Fruit fly (Drosophila melanogaster) whole organism, embryonic: Measurements from ENCODE around the gene Rad60.

Experiments used
- Bteb2 ChIP-seq: fragments of 200-800 bp; sonication (Bioruptor generic); optimal IDR thresholded peaks from 2 replicates; lab custom pipeline; 2016; ENCODE audit warnings: missing biosample characterization, missing genetic modification characterization
- CG10959 ChIP-seq: fragments of 200-800 bp; sonication (Bioruptor generic); IDR thresholded peaks from 2 replicates; pipeline ENCODE4 v1.3.6; 2022; ENCODE audit warnings: missing biosample characterization, missing genetic modification characterization
- CG11456 ChIP-seq: fragments of 200-800 bp; sonication (Bioruptor generic); IDR thresholded peaks from 3 replicates; pipeline ENCODE4 v1.3.6; 2022; ENCODE audit warnings: missing biosample characterization, missing genetic modification characterization
- CG11504 ChIP-seq: fragments of 200-800 bp; sonication (Bioruptor generic); optimal IDR thresholded peaks from 3 replicates; lab custom pipeline; 2019; ENCODE audit warnings: missing biosample characterization, mild to moderate bottlenecking, missing genetic modification characterization, moderate library complexity
- CG12104 ChIP-seq: fragments of 200-800 bp; sonication (Bioruptor generic); optimal IDR thresholded peaks from 3 replicates; lab custom pipeline; 2016; ENCODE audit warnings: missing biosample characterization, missing genetic modification characterization
- CG12942 ChIP-seq: fragments of 200-800 bp; sonication (Bioruptor generic); optimal IDR thresholded peaks from 3 replicates; lab custom pipeline; 2016; ENCODE audit warnings: missing biosample characterization, missing genetic modification characterization
- CG13775 ChIP-seq: fragments of 200-800 bp; sonication (Bioruptor generic); optimal IDR thresholded peaks from 3 replicates; lab custom pipeline; 2017; ENCODE audit warnings: missing biosample characterization, mild to moderate bottlenecking, missing genetic modification characterization
- CG17829 ChIP-seq: fragments of 200-800 bp; optimal IDR thresholded peaks from 2 replicates; lab custom pipeline; 2019; ENCODE audit warnings: missing biosample characterization, mild to moderate bottlenecking, missing genetic modification characterization, moderate library complexity
- CG30431 ChIP-seq: fragments of 200-800 bp; sonication (Bioruptor generic); optimal IDR thresholded peaks from 2 replicates; lab custom pipeline; 2017; ENCODE audit warnings: missing biosample characterization, missing genetic modification characterization
- CG34376 ChIP-seq: fragments of 200-800 bp; sonication (Bioruptor generic); optimal IDR thresholded peaks from 2 replicates; lab custom pipeline; 2018; ENCODE audit warnings: missing biosample characterization, mild to moderate bottlenecking, missing genetic modification characterization
- CG7357 ChIP-seq: fragments of 200-800 bp; sonication (Bioruptor generic); IDR thresholded peaks from 3 replicates; pipeline ENCODE4 v1.3.6; 2022; ENCODE audit warnings: missing biosample characterization, missing genetic modification characterization
- CG7987 ChIP-seq: fragments of 200-800 bp; sonication (Bioruptor generic); optimal IDR thresholded peaks from 2 replicates; lab custom pipeline; 2018; ENCODE audit warnings: missing biosample characterization, mild to moderate bottlenecking, missing genetic modification characterization, moderate library complexity
- CG8388 ChIP-seq: fragments of 200-800 bp; sonication (Bioruptor generic); optimal IDR thresholded peaks from 2 replicates; lab custom pipeline; 2019; ENCODE audit warnings: missing biosample characterization, mild to moderate bottlenecking, missing genetic modification characterization, moderate library complexity
- Chrac-16 ChIP-seq: fragments of 200-800 bp; sonication (Bioruptor generic); optimal IDR thresholded peaks from 3 replicates; lab custom pipeline; 2016; ENCODE audit warnings: missing biosample characterization, missing genetic modification characterization
- CoRest ChIP-seq: fragments of 200-800 bp; sonication (Bioruptor generic); optimal IDR thresholded peaks from 3 replicates; lab custom pipeline; 2018; ENCODE audit warnings: missing biosample characterization, mild to moderate bottlenecking, missing genetic modification characterization, moderate library complexity
- Dbx ChIP-seq: fragments of 200-800 bp; sonication (Bioruptor generic); IDR thresholded peaks from 3 replicates; pipeline ENCODE4 v1.3.6; 2022; ENCODE audit warnings: missing biosample characterization, missing genetic modification characterization
- Deaf1 ChIP-seq: fragments of 200-800 bp; optimal IDR thresholded peaks from 3 replicates; lab custom pipeline; 2019; ENCODE audit warnings: missing biosample characterization, mild to moderate bottlenecking, missing genetic modification characterization, moderate library complexity
- Fer3 ChIP-seq: fragments of 200-800 bp; sonication (Bioruptor generic); optimal IDR thresholded peaks from 2 replicates; lab custom pipeline; 2018; ENCODE audit warnings: missing biosample characterization, mild to moderate bottlenecking, missing genetic modification characterization, moderate library complexity
- HmgD ChIP-seq: fragments of 200-800 bp; sonication (Bioruptor generic); optimal IDR thresholded peaks from 3 replicates; lab custom pipeline; 2016; ENCODE audit warnings: missing biosample characterization, missing genetic modification characterization
- Hmx ChIP-seq: fragments of 200-800 bp; sonication (Bioruptor generic); optimal IDR thresholded peaks from 2 replicates; lab custom pipeline; 2016; ENCODE audit warnings: missing biosample characterization, missing genetic modification characterization
- Ptx1 ChIP-seq: fragments of 200-800 bp; sonication (Bioruptor generic); IDR thresholded peaks from 2 replicates; pipeline ENCODE4 v1.3.6; 2022; ENCODE audit warnings: missing biosample characterization, missing genetic modification characterization
- Rfx ChIP-seq: fragments of 200-800 bp; sonication (Bioruptor generic); IDR thresholded peaks from 2 replicates; pipeline ENCODE4 v1.3.6; 2022; ENCODE audit warnings: missing biosample characterization, missing genetic modification characterization
- Side ChIP-seq: fragments of 200-800 bp; sonication (Bioruptor generic); optimal IDR thresholded peaks from 2 replicates; lab custom pipeline; 2016; ENCODE audit warnings: missing biosample characterization, missing genetic modification characterization
- Sox100B ChIP-seq: fragments of 200-800 bp; sonication (Bioruptor generic); optimal IDR thresholded peaks from 3 replicates; lab custom pipeline; 2018; ENCODE audit warnings: missing biosample characterization, mild to moderate bottlenecking, missing genetic modification characterization
- Trl ChIP-seq, 3 experiments: fragments of >200 bp in 2 of 3; fragments of 200-800 bp in 1 of 3; sonication (Bioruptor generic) in 1 of 3; optimal IDR thresholded peaks; 2 replicates in 1 of 3; 3 replicates in 2 of 3; lab custom pipeline; 2016 to 2017; ENCODE audit warnings: missing biosample characterization in 1 of 3, missing genetic modification characterization in 1 of 3
- Vsx1 ChIP-seq: fragments of 200-800 bp; sonication (Bioruptor generic); optimal IDR thresholded peaks from 2 replicates; lab custom pipeline; 2017; ENCODE audit warnings: missing biosample characterization, mild to moderate bottlenecking, missing genetic modification characterization, missing genetic modification reagents
- ash1 ChIP-seq: fragments of 200-800 bp; sonication (Bioruptor generic); optimal IDR thresholded peaks from 2 replicates; lab custom pipeline; 2018; ENCODE audit warnings: missing biosample characterization, mild to moderate bottlenecking, missing genetic modification characterization
- caup ChIP-seq: fragments of 200-800 bp; sonication (Bioruptor generic); optimal IDR thresholded peaks from 3 replicates; lab custom pipeline; 2017; ENCODE audit warnings: missing biosample characterization, mild to moderate bottlenecking, missing genetic modification characterization, moderate library complexity; ENCODE audit not compliant: severe bottlenecking
- chn ChIP-seq: fragments of 200-800 bp; sonication (Bioruptor generic); optimal IDR thresholded peaks from 2 replicates; lab custom pipeline; 2016; ENCODE audit warnings: missing biosample characterization, missing genetic modification characterization
- esg ChIP-seq: fragments of 200-800 bp; sonication (Bioruptor generic); conservative IDR thresholded peaks from 2 replicates; pipeline ENCODE4 v1.3.6; 2022; ENCODE audit warnings: missing biosample characterization, missing genetic modification characterization
- ftz-f1 ChIP-seq: fragments of 200-800 bp; sonication (Bioruptor generic); optimal IDR thresholded peaks from 2 replicates; lab custom pipeline; 2016; ENCODE audit warnings: missing biosample characterization, missing genetic modification characterization
- gcm ChIP-seq: fragments of 200-800 bp; sonication (Bioruptor generic); optimal IDR thresholded peaks from 2 replicates; lab custom pipeline; 2019; ENCODE audit warnings: missing biosample characterization, mild to moderate bottlenecking, missing genetic modification characterization, moderate library complexity
- gem ChIP-seq: fragments of 200-800 bp; sonication (Bioruptor generic); optimal IDR thresholded peaks from 2 replicates; lab custom pipeline; 2019; ENCODE audit warnings: missing biosample characterization, mild to moderate bottlenecking, missing genetic modification characterization, moderate library complexity
- gt ChIP-seq: fragments of 200-800 bp; sonication (Bioruptor generic); IDR thresholded peaks from 2 replicates; pipeline ENCODE4 v1.3.6; 2022; ENCODE audit warnings: missing biosample characterization, missing genetic modification characterization
- hbn ChIP-seq: fragments of 200-800 bp; sonication (Bioruptor generic); IDR thresholded peaks from 2 replicates; pipeline ENCODE4 v1.3.6; 2022; ENCODE audit warnings: missing biosample characterization, missing genetic modification characterization; ENCODE audit not compliant: partially characterized antibody
- jigr1 ChIP-seq: fragments of 200-800 bp; sonication (Bioruptor generic); IDR thresholded peaks from 3 replicates; pipeline ENCODE4 v1.3.6; 2022; ENCODE audit warnings: missing biosample characterization, missing genetic modification characterization
- kah ChIP-seq: fragments of 200-800 bp; sonication (Bioruptor generic); optimal IDR thresholded peaks from 2 replicates; lab custom pipeline; 2018; ENCODE audit warnings: missing biosample characterization, mild to moderate bottlenecking, missing genetic modification characterization
- maf-S ChIP-seq: fragments of 200-800 bp; sonication (Bioruptor generic); optimal IDR thresholded peaks from 2 replicates; lab custom pipeline; 2016; ENCODE audit warnings: missing biosample characterization, missing genetic modification characterization
- mirr ChIP-seq: fragments of 200-800 bp; sonication (Bioruptor generic); optimal IDR thresholded peaks from 3 replicates; lab custom pipeline; 2018; ENCODE audit warnings: missing biosample characterization, mild to moderate bottlenecking, missing genetic modification characterization
- nerfin-1 ChIP-seq: fragments of 200-800 bp; sonication (Bioruptor generic); optimal IDR thresholded peaks from 3 replicates; lab custom pipeline; 2019; ENCODE audit warnings: missing biosample characterization, mild to moderate bottlenecking, missing genetic modification characterization, moderate library complexity
- oc ChIP-seq: fragments of 200-800 bp; sonication (Bioruptor generic); optimal IDR thresholded peaks from 2 replicates; lab custom pipeline; 2018; ENCODE audit warnings: missing biosample characterization, mild to moderate bottlenecking, missing genetic modification characterization, moderate library complexity
- odd ChIP-seq: fragments of 200-800 bp; sonication (Bioruptor generic); optimal IDR thresholded peaks from 2 replicates; lab custom pipeline; 2017; ENCODE audit warnings: missing biosample characterization, mild to moderate bottlenecking, missing genetic modification characterization
- pan ChIP-seq, 4 experiments: fragments of >200 bp in 3 of 4; fragments of 200-800 bp in 1 of 4; sonication (Bioruptor generic) in 1 of 4; optimal IDR thresholded peaks in 3 of 4; IDR thresholded peaks in 1 of 4; 2 replicates each; pipeline versions ENCODE4 v1.3.6 to Lab custom; 2017 to 2022; ENCODE audit warnings: missing biosample characterization in 2 of 4, missing genetic modification characterization in 2 of 4, mixed read lengths in 1 of 4
- run ChIP-seq: fragments of 200-800 bp; sonication (Bioruptor generic); optimal IDR thresholded peaks from 3 replicates; lab custom pipeline; 2018; ENCODE audit warnings: missing biosample characterization, mild to moderate bottlenecking, missing genetic modification characterization
- so ChIP-seq: fragments of 200-800 bp; sonication (Bioruptor generic); IDR thresholded peaks from 3 replicates; pipeline ENCODE4 v1.3.6; 2022; ENCODE audit warnings: missing biosample characterization, missing genetic modification characterization
- sr ChIP-seq: fragments of 200-800 bp; sonication (Bioruptor generic); IDR thresholded peaks from 3 replicates; pipeline ENCODE4 v1.3.6; 2022; ENCODE audit warnings: missing biosample characterization, missing genetic modification characterization
- stwl ChIP-seq: fragments of 200-800 bp; sonication (Bioruptor generic); optimal IDR thresholded peaks from 3 replicates; lab custom pipeline; 2018; ENCODE audit warnings: missing biosample characterization, mild to moderate bottlenecking, missing genetic modification characterization, moderate library complexity
- vfl ChIP-seq: fragments of 200-800 bp; sonication (Bioruptor generic); optimal IDR thresholded peaks from 2 replicates; lab custom pipeline; 2016; ENCODE audit warnings: missing biosample characterization, missing genetic modification characterization
- zen2 ChIP-seq: fragments of 200-800 bp; sonication (Bioruptor generic); IDR thresholded peaks from 3 replicates; pipeline ENCODE4 v1.3.6; 2022; ENCODE audit warnings: missing biosample characterization, missing genetic modification characterization; ENCODE audit not compliant: partially characterized antibody
- zf30C ChIP-seq: fragments of 200-800 bp; sonication (Bioruptor generic); optimal IDR thresholded peaks from 3 replicates; lab custom pipeline; 2018; ENCODE audit warnings: missing biosample characterization, mild to moderate bottlenecking, missing genetic modification characterization

Rad60 gene

DNA sequence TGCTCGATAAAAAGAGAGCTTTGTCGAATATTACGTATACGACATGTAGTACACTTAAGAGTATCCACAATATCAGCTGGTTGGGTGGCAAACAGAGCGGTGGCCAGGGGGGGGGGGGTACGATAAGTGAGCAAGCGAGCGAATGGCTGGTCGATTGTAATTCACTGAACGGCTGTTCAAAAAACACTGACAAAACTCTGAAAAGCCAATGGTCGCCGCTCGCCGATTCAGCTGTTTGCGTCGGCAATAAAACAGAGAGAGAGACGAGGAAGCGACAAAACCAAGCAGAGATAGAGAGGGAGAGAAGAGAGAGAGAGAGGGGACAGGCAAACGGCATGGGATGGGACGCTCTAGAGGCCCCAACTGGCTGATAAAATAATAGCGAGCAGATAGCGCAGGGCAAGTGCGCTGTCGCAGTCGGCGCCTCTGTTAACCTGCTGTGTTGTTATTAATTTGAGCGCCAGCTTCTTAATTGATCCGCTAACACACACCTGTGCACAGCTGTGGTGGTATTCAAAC lies 24.7 kb downstream of the Rad60 start, which contains the start of gene cnc (continued):
- TF ChIP-seq Trl (optimal IDR thresholded peaks at IDR 0.05; lab: Kevin White, UChicago) (peak; percentile 90 to 97), Trl (GFP tag; optimal IDR thresholded peaks at IDR 0.05; lab: Kevin White, UChicago) (peak; percentile 35), odd (GFP tag; lab: Kevin White, UChicago) (no peak), CG11504 (tag; lab: Kevin White, UChicago) (no peak), Side (GFP tag; lab: Kevin White, UChicago) (no peak), vfl (GFP tag; lab: Kevin White, UChicago) (no peak), CG12104 (GFP tag; lab: Kevin White, UChicago) (no peak), ftz-f1 (GFP tag; lab: Kevin White, UChicago) (peak; percentile 40), esg (GFP tag; lab: Robert Waterston, UW) (no peak), CG7357 (no peak), Deaf1 (tag; lab: Kevin White, UChicago) (peak; percentile 76), CG30431 (GFP tag; lab: Kevin White, UChicago) (no peak), nerfin-1 (tag; lab: Kevin White, UChicago) (no peak), hbn (GFP tag; lab: Robert Waterston, UW) (peak; percentile 19; the same call in 1 of the 2 replicates), CoRest (no peak), CG12942 (GFP tag; lab: Kevin White, UChicago) (no peak), CG34376 (GFP tag; lab: Kevin White, UChicago) (peak; percentile 92), CG7987 (no peak), CG10959 (no peak), gem (no peak), Fer3 (tag; lab: Kevin White, UChicago) (no peak), Vsx1 (GFP tag; lab: Kevin White, UChicago) (no peak), Bteb2 (GFP tag; lab: Kevin White, UChicago) (no peak), HmgD (GFP tag; lab: Kevin White, UChicago) (no peak), mirr (GFP tag; lab: Kevin White, UChicago) (peak; percentile 69), ash1 (GFP tag; lab: Kevin White, UChicago) (no peak), oc (tag; lab: Kevin White, UChicago) (peak; percentile 25), Chrac-16 (no peak), Dbx (GFP tag; lab: Robert Waterston, UW) (peak; percentile 50; the same call in 1 of the 3 replicates), zf30C (no peak), CG11456 (GFP tag; lab: Robert Waterston, UW) (no peak), CG13775 (no peak), Rfx (GFP tag; lab: Robert Waterston, UW) (peak; percentile 32; the same call in 1 of the 2 replicates), pan (optimal IDR thresholded peaks at IDR 0.05; lab: Kevin White, UChicago) (no peak), pan (GFP tag; optimal IDR thresholded peaks at IDR 0.05 in 1 of 2, IDR thresholded peaks at IDR 0.05 in 1 of 2) (no peak), kah (GFP tag; lab: Kevin White, UChicago) (peak; percentile 36), gt (GFP tag; lab: Robert Waterston, UW) (no peak), run (tag; lab: Kevin White, UChicago) (no peak), CG8388 (GFP tag; lab: Kevin White, UChicago) (no peak), caup (GFP tag; lab: Kevin White, UChicago) (peak; percentile 21), jigr1 (GFP tag; lab: Robert Waterston, UW) (no peak), maf-S (GFP tag; lab: Kevin White, UChicago) (no peak), Sox100B (GFP tag; lab: Kevin White, UChicago) (no peak), chn (GFP tag; lab: Kevin White, UChicago) (no peak), CG17829 (no peak), zen2 (GFP tag; lab: Robert Waterston, UW) (peak; percentile 80), Hmx (no peak), sr (GFP tag; lab: Robert Waterston, UW) (no peak; the same call in 2 of the 3 replicates), gcm (no peak), Ptx1 (GFP tag; lab: Robert Waterston, UW) (no peak), so (GFP tag; lab: Robert Waterston, UW) (peak; percentile 79; the same call in 2 of the 3 replicates), stwl (tag; lab: Kevin White, UChicago) (no peak)
